Fruit fly (Drosophila melanogaster) whole organism, embryonic: ENCODE measurements around the gene CG4957.
A peak's percentile ranks its signal among the peaks of the same experiment; 100 is the strongest.

Source experiments
- Atf6 ChIP-seq: fragments of 200-800 bp; sonication (Bioruptor generic); IDR thresholded peaks from 2 replicates; pipeline ENCODE4 v1.3.6; 2022; ENCODE audit warnings: missing biosample characterization, missing genetic modification characterization
- Bdp1 ChIP-seq: fragments of 200-800 bp; sonication (Bioruptor generic); optimal IDR thresholded peaks from 3 replicates; lab custom pipeline; 2016; ENCODE audit warnings: missing biosample characterization, missing genetic modification characterization
- Bgb ChIP-seq: fragments of 200-800 bp; sonication (Bioruptor generic); IDR thresholded peaks from 2 replicates; pipeline ENCODE4 v1.3.6; 2022; ENCODE audit warnings: missing biosample characterization, missing genetic modification characterization; ENCODE audit not compliant: partially characterized antibody
- BtbVII ChIP-seq: fragments of 200-800 bp; sonication (Bioruptor generic); optimal IDR thresholded peaks from 3 replicates; lab custom pipeline; 2017; ENCODE audit warnings: missing biosample characterization, mild to moderate bottlenecking, missing genetic modification characterization
- CG10209 ChIP-seq: fragments of 200-800 bp; sonication (Bioruptor generic); optimal IDR thresholded peaks from 3 replicates; lab custom pipeline; 2017; ENCODE audit warnings: missing biosample characterization, mild to moderate bottlenecking, missing genetic modification characterization, missing genetic modification reagents
- CG10431 ChIP-seq: fragments of 200-800 bp; sonication (Bioruptor generic); optimal IDR thresholded peaks from 3 replicates; lab custom pipeline; 2018; ENCODE audit warnings: missing biosample characterization, mild to moderate bottlenecking, missing genetic modification characterization
- CG10654 ChIP-seq: fragments of 200-800 bp; sonication (Bioruptor generic); optimal IDR thresholded peaks from 2 replicates; lab custom pipeline; 2016; ENCODE audit warnings: missing biosample characterization, missing genetic modification characterization
- CG10959 ChIP-seq: fragments of 200-800 bp; sonication (Bioruptor generic); IDR thresholded peaks from 2 replicates; pipeline ENCODE4 v1.3.6; 2022; ENCODE audit warnings: missing biosample characterization, missing genetic modification characterization
- CG12155 ChIP-seq: fragments of 200-800 bp; sonication (Bioruptor generic); optimal IDR thresholded peaks from 3 replicates; lab custom pipeline; 2016; ENCODE audit warnings: missing biosample characterization, missing genetic modification characterization
- CG12659 ChIP-seq: fragments of 200-800 bp; sonication (Bioruptor generic); optimal IDR thresholded peaks from 3 replicates; lab custom pipeline; 2017; ENCODE audit warnings: mild to moderate bottlenecking, missing biosample characterization, missing genetic modification reagents, missing genetic modification characterization
- CG13123 ChIP-seq: fragments of 200-800 bp; sonication (Bioruptor generic); optimal IDR thresholded peaks from 2 replicates; lab custom pipeline; 2016; ENCODE audit warnings: missing biosample characterization, missing genetic modification characterization
- CG15479 ChIP-seq: fragments of 200-800 bp; sonication (Bioruptor generic); optimal IDR thresholded peaks from 3 replicates; lab custom pipeline; 2019; ENCODE audit warnings: missing biosample characterization, mild to moderate bottlenecking, missing genetic modification characterization, moderate library complexity
- CG15601 ChIP-seq: fragments of 200-800 bp; sonication (Bioruptor generic); optimal IDR thresholded peaks from 3 replicates; lab custom pipeline; 2019; ENCODE audit warnings: missing biosample characterization, mild to moderate bottlenecking, missing genetic modification characterization, moderate library complexity
- CG1603 ChIP-seq: fragments of 200-800 bp; sonication (Bioruptor generic); optimal IDR thresholded peaks from 2 replicates; lab custom pipeline; 2019; ENCODE audit warnings: missing biosample characterization, mild to moderate bottlenecking, missing genetic modification characterization, moderate library complexity
- CG17568 ChIP-seq: fragments of 200-800 bp; sonication (Bioruptor generic); optimal IDR thresholded peaks from 2 replicates; lab custom pipeline; 2018; ENCODE audit warnings: missing biosample characterization, mild to moderate bottlenecking, missing genetic modification characterization, moderate library complexity
- CG2116 ChIP-seq: fragments of 200-800 bp; sonication (Bioruptor generic); optimal IDR thresholded peaks from 3 replicates; lab custom pipeline; 2018; ENCODE audit warnings: missing biosample characterization, mild to moderate bottlenecking, missing genetic modification characterization
- CG32532 ChIP-seq: fragments of 200-800 bp; sonication (Bioruptor generic); IDR thresholded peaks from 2 replicates; pipeline ENCODE4 v1.3.6; 2022; ENCODE audit warnings: missing biosample characterization, missing genetic modification characterization
- CG3407 ChIP-seq: fragments of 200-800 bp; sonication (Bioruptor generic); optimal IDR thresholded peaks from 2 replicates; lab custom pipeline; 2018; ENCODE audit warnings: missing biosample characterization, mild to moderate bottlenecking, missing genetic modification characterization
- CG4730 ChIP-seq: fragments of 200-800 bp; sonication (Bioruptor generic); IDR thresholded peaks from 2 replicates; pipeline ENCODE4 v1.3.6; 2022; ENCODE audit warnings: missing biosample characterization, missing genetic modification characterization
- CG6683 ChIP-seq: fragments of 200-800 bp; sonication (Bioruptor generic); optimal IDR thresholded peaks from 2 replicates; lab custom pipeline; 2017; ENCODE audit warnings: missing biosample characterization, mild to moderate bottlenecking, missing genetic modification characterization, missing genetic modification reagents
- CG6854 ChIP-seq: fragments of 200-800 bp; sonication (Bioruptor generic); optimal IDR thresholded peaks from 3 replicates; lab custom pipeline; 2017; ENCODE audit warnings: missing biosample characterization, mild to moderate bottlenecking, missing genetic modification characterization
- CG7839 ChIP-seq: fragments of 200-800 bp; sonication (Bioruptor generic); optimal IDR thresholded peaks from 3 replicates; lab custom pipeline; 2018; ENCODE audit warnings: missing biosample characterization, mild to moderate bottlenecking, missing genetic modification characterization, moderate library complexity
- CrebB ChIP-seq: fragments of 200-800 bp; sonication (Bioruptor generic); optimal IDR thresholded peaks from 3 replicates; lab custom pipeline; 2018; ENCODE audit warnings: missing biosample characterization, mild to moderate bottlenecking, missing genetic modification characterization
- Dbx ChIP-seq: fragments of 200-800 bp; sonication (Bioruptor generic); IDR thresholded peaks from 3 replicates; pipeline ENCODE4 v1.3.6; 2022; ENCODE audit warnings: missing biosample characterization, missing genetic modification characterization
- Hmx ChIP-seq: fragments of 200-800 bp; sonication (Bioruptor generic); optimal IDR thresholded peaks from 2 replicates; lab custom pipeline; 2016; ENCODE audit warnings: missing biosample characterization, missing genetic modification characterization
- Hsf ChIP-seq: fragments of 200-800 bp; sonication (Bioruptor generic); optimal IDR thresholded peaks from 3 replicates; lab custom pipeline; 2016; ENCODE audit warnings: missing biosample characterization, missing genetic modification characterization
- Jarid2 ChIP-seq: fragments of 200-800 bp; sonication (Bioruptor generic); optimal IDR thresholded peaks from 3 replicates; lab custom pipeline; 2017; ENCODE audit warnings: mild to moderate bottlenecking, missing biosample characterization, missing genetic modification reagents, missing genetic modification characterization
- Lpt ChIP-seq: fragments of >200 bp; optimal IDR thresholded peaks from 2 replicates; lab custom pipeline; 2018; ENCODE audit warnings: missing biosample characterization, missing genetic modification characterization
- MBD-R2 ChIP-seq: fragments of 200-800 bp; sonication (Bioruptor generic); IDR thresholded peaks from 2 replicates; pipeline ENCODE4 v1.3.6; 2022; ENCODE audit warnings: missing biosample characterization, missing genetic modification characterization
- Meics ChIP-seq: fragments of 200-800 bp; sonication (Bioruptor generic); optimal IDR thresholded peaks from 2 replicates; lab custom pipeline; 2017; ENCODE audit warnings: missing biosample characterization, mild to moderate bottlenecking, missing genetic modification characterization
- NC2β ChIP-seq: fragments of 200-800 bp; sonication (Bioruptor generic); optimal IDR thresholded peaks from 2 replicates; lab custom pipeline; 2016; ENCODE audit warnings: missing biosample characterization, missing genetic modification characterization
- Nf-YB ChIP-seq: fragments of 200-800 bp; sonication (Bioruptor generic); optimal IDR thresholded peaks from 3 replicates; lab custom pipeline; 2019; ENCODE audit warnings: missing biosample characterization, mild to moderate bottlenecking, missing genetic modification characterization, moderate library complexity
- Sox100B ChIP-seq: fragments of 200-800 bp; sonication (Bioruptor generic); optimal IDR thresholded peaks from 3 replicates; lab custom pipeline; 2018; ENCODE audit warnings: missing biosample characterization, mild to moderate bottlenecking, missing genetic modification characterization
- Spps ChIP-seq: fragments of 200-800 bp; sonication (Bioruptor generic); optimal IDR thresholded peaks from 2 replicates; lab custom pipeline; 2018; ENCODE audit warnings: missing biosample characterization, mild to moderate bottlenecking, missing genetic modification characterization
- bbx ChIP-seq: fragments of 200-800 bp; sonication (Bioruptor generic); IDR thresholded peaks from 2 replicates; pipeline ENCODE4 v1.3.6; 2022; ENCODE audit warnings: missing biosample characterization, missing genetic modification characterization; ENCODE audit not compliant: partially characterized antibody
- cas ChIP-seq: fragments of 200-800 bp; sonication (Bioruptor generic); IDR thresholded peaks from 2 replicates; pipeline ENCODE4 v1.3.6; 2022; ENCODE audit warnings: missing biosample characterization, missing genetic modification characterization
- emc ChIP-seq: fragments of 200-800 bp; sonication (Bioruptor generic); optimal IDR thresholded peaks from 2 replicates; lab custom pipeline; 2016; ENCODE audit warnings: missing biosample characterization, missing genetic modification characterization
- fd3F ChIP-seq: fragments of 200-800 bp; sonication (Bioruptor generic); optimal IDR thresholded peaks from 2 replicates; lab custom pipeline; 2018; ENCODE audit warnings: missing biosample characterization, mild to moderate bottlenecking, missing genetic modification characterization, moderate library complexity
- gcm ChIP-seq: fragments of 200-800 bp; sonication (Bioruptor generic); optimal IDR thresholded peaks from 2 replicates; lab custom pipeline; 2019; ENCODE audit warnings: missing biosample characterization, mild to moderate bottlenecking, missing genetic modification characterization, moderate library complexity
- gfzf ChIP-seq: fragments of 200-800 bp; sonication (Bioruptor generic); optimal IDR thresholded peaks from 2 replicates; lab custom pipeline; 2016; ENCODE audit warnings: missing biosample characterization, mild to moderate bottlenecking, missing genetic modification characterization, moderate library complexity
- h ChIP-seq: fragments of >200 bp; optimal IDR thresholded peaks from 2 replicates; lab custom pipeline; 2017
- hkb ChIP-seq, 2 experiments: fragments of 200-800 bp in 1 of 2; fragments of >200 bp in 1 of 2; sonication (Bioruptor generic) in 1 of 2; IDR thresholded peaks in 1 of 2; optimal IDR thresholded peaks in 1 of 2; 2 replicates each; pipeline versions ENCODE4 v1.3.6 to Lab custom; 2017 to 2022; ENCODE audit warnings: missing biosample characterization in 1 of 2, missing genetic modification characterization in 1 of 2
- insv ChIP-seq, 2 experiments: fragments of 200-800 bp; sonication (Bioruptor generic); optimal IDR thresholded peaks; 3 replicates each; lab custom pipeline; 2016 to 2018; ENCODE audit warnings: missing biosample characterization in 2 of 2, missing genetic modification characterization in 2 of 2
- lilli ChIP-seq: fragments of 200-800 bp; sonication (Bioruptor generic); optimal IDR thresholded peaks from 3 replicates; lab custom pipeline; 2016; ENCODE audit warnings: missing biosample characterization, missing genetic modification characterization
- pzg ChIP-seq: fragments of 200-800 bp; sonication (Bioruptor generic); optimal IDR thresholded peaks from 3 replicates; lab custom pipeline; 2018; ENCODE audit warnings: missing biosample characterization, mild to moderate bottlenecking, missing genetic modification characterization, moderate library complexity
- sisA ChIP-seq: fragments of 200-800 bp; sonication (Bioruptor generic); IDR thresholded peaks from 2 replicates; pipeline ENCODE4 v1.3.6; 2022; ENCODE audit warnings: missing biosample characterization, missing genetic modification characterization
- so ChIP-seq: fragments of 200-800 bp; sonication (Bioruptor generic); IDR thresholded peaks from 3 replicates; pipeline ENCODE4 v1.3.6; 2022; ENCODE audit warnings: missing biosample characterization, missing genetic modification characterization
- stwl ChIP-seq: fragments of 200-800 bp; sonication (Bioruptor generic); optimal IDR thresholded peaks from 3 replicates; lab custom pipeline; 2018; ENCODE audit warnings: missing biosample characterization, mild to moderate bottlenecking, missing genetic modification characterization, moderate library complexity
- tap ChIP-seq: fragments of 200-800 bp; optimal IDR thresholded peaks from 3 replicates; lab custom pipeline; 2019; ENCODE audit warnings: missing biosample characterization, mild to moderate bottlenecking, missing genetic modification characterization, moderate library complexity
- usp ChIP-seq: fragments of >200 bp; optimal IDR thresholded peaks from 2 replicates; lab custom pipeline; 2017; ENCODE audit warnings: missing biosample characterization, missing genetic modification characterization
- wdn ChIP-seq: fragments of 200-800 bp; sonication (Bioruptor generic); IDR thresholded peaks from 2 replicates; pipeline ENCODE4 v1.3.6; 2022; ENCODE audit warnings: missing biosample characterization, missing genetic modification characterization
- yki ChIP-seq: fragments of >200 bp; optimal IDR thresholded peaks from 3 replicates; lab custom pipeline; 2018

CG4957 gene

dm6 chr2L:10265129-10265528, 3.5 kb upstream of the CG4957 start, which contains the start of gene Mob3 (continued):
- no peak for TF ChIP-seq fd3F
- no peak for TF ChIP-seq sisA
- TF ChIP-seq gcm (GFP tag; lab: Kevin White, UChicago), result no peak
- peak; percentile 30 for TF ChIP-seq stwl (tag; lab: Kevin White, UChicago)
- no peak for TF ChIP-seq CG15479 (GFP tag; lab: Kevin White, UChicago)
- TF ChIP-seq CG2116 (GFP tag; lab: Kevin White, UChicago), result no peak
- TF ChIP-seq CG10959 (GFP tag; lab: Robert Waterston, UW), result no peak
- no peak for TF ChIP-seq hkb (optimal IDR thresholded peaks at IDR 0.05; lab: Kevin White, UChicago)
- no peak for TF ChIP-seq hkb (GFP tag; IDR thresholded peaks at IDR 0.05; lab: Robert Waterston, UW)
- no peak for TF ChIP-seq Sox100B (GFP tag; lab: Kevin White, UChicago)
- TF ChIP-seq CrebB (tag; lab: Kevin White, UChicago), result no peak
- no peak for TF ChIP-seq Nf-YB (GFP tag; lab: Kevin White, UChicago)
- no peak for TF ChIP-seq CG13123 (GFP tag; lab: Kevin White, UChicago)
- no peak for TF ChIP-seq Dbx
- TF ChIP-seq Atf6 (GFP tag; lab: Robert Waterston, UW), result no peak
- TF ChIP-seq CG3407, result no peak
- TF ChIP-seq Bdp1 (GFP tag; lab: Kevin White, UChicago), result no peak
- no peak for TF ChIP-seq Spps
- TF ChIP-seq CG4730, result no peak
- no peak for TF ChIP-seq wdn (GFP tag; lab: Robert Waterston, UW)
- TF ChIP-seq bbx, result peak; percentile 34; the same call in 1 of the 2 replicates
- TF ChIP-seq CG32532 (GFP tag; lab: Robert Waterston, UW), result no peak
- TF ChIP-seq so (GFP tag; lab: Robert Waterston, UW), result no peak
- TF ChIP-seq h (lab: Kevin White, UChicago), result no peak
- TF ChIP-seq CG15601 (tag; lab: Kevin White, UChicago), result no peak
- peak; percentile 33 for TF ChIP-seq CG17568 (GFP tag; lab: Kevin White, UChicago)
- no peak for TF ChIP-seq tap
- no peak for TF ChIP-seq usp
- no peak for TF ChIP-seq BtbVII (GFP tag; lab: Kevin White, UChicago)
- no peak for TF ChIP-seq Hmx
- TF ChIP-seq pzg, result peak; percentile 37
- no peak for TF ChIP-seq lilli
- TF ChIP-seq Lpt, result no peak
- TF ChIP-seq CG10654 (GFP tag; lab: Kevin White, UChicago), result no peak
- no peak for TF ChIP-seq NC2β (GFP tag; lab: Kevin White, UChicago)
- TF ChIP-seq CG10209 (GFP tag; lab: Kevin White, UChicago), result no peak
- peak; percentile 68 for TF ChIP-seq MBD-R2 (GFP tag; lab: Robert Waterston, UW)
- no peak for TF ChIP-seq Jarid2 (GFP tag; lab: Kevin White, UChicago)
- peak; percentile 54; the same call in 1 of the 2 replicates for TF ChIP-seq Bgb
- no peak for TF ChIP-seq Meics (GFP tag; lab: Kevin White, UChicago)
- TF ChIP-seq cas (GFP tag; lab: Robert Waterston, UW), result no peak
- TF ChIP-seq CG1603 (tag; lab: Kevin White, UChicago), result peak; percentile 82
- no peak for TF ChIP-seq CG6683
- TF ChIP-seq gfzf (GFP tag; lab: Kevin White, UChicago), result no peak
- no peak for TF ChIP-seq yki (lab: Kevin White, UChicago)
- no peak for TF ChIP-seq Hsf (GFP tag; lab: Kevin White, UChicago)
- no peak for TF ChIP-seq CG7839 (tag; lab: Kevin White, UChicago)
- TF ChIP-seq CG12659 (GFP tag; lab: Kevin White, UChicago), result peak; percentile 31
- TF ChIP-seq CG12155 (GFP tag; lab: Kevin White, UChicago), result no peak
- TF ChIP-seq CG6854 (GFP tag; lab: Kevin White, UChicago), result no peak
- no peak for TF ChIP-seq emc (GFP tag; lab: Kevin White, UChicago)
- TF ChIP-seq CG10431 (GFP tag; lab: Kevin White, UChicago), result no peak
- TF ChIP-seq insv (GFP tag; optimal IDR thresholded peaks at IDR 0.05; lab: Kevin White, UChicago), result no peak
